Worm (Caenorhabditis elegans) whole organism, L1 larva: ENCODE results near the gene srw-139.

Experiments
- ama-1 ChIP-seq: fragments of 150-350 bp; optimal IDR thresholded peaks from 2 replicates; lab custom pipeline; 2014
- elt-2 ChIP-seq: sonication (generic microtip); optimal IDR thresholded peaks from 2 replicates; lab custom pipeline; 2016; ENCODE audit warnings: missing genetic modification characterization, mild to moderate bottlenecking, inconsistent platforms, missing compliant biosample characterization, missing genetic modification reagents
- fkh-10 ChIP-seq: sonication (generic microtip); optimal IDR thresholded peaks from 2 replicates; lab custom pipeline; 2017; ENCODE audit warnings: missing biosample characterization, missing genetic modification reagents, missing genetic modification characterization
- hlh-4 ChIP-seq: sonication (generic microtip); optimal IDR thresholded peaks from 2 replicates; lab custom pipeline; 2016; ENCODE audit warnings: mild to moderate bottlenecking, missing genetic modification characterization, missing compliant biosample characterization
- mdl-1 ChIP-seq, 2 experiments: fragments of 150-350 bp; optimal IDR thresholded peaks; 2 replicates each; lab custom pipeline; 2014 to 2017; ENCODE audit warnings: missing biosample characterization in 2 of 2, missing genetic modification characterization in 2 of 2, inconsistent platforms in 1 of 2
- nhr-237 ChIP-seq: fragments of 150-350 bp; optimal IDR thresholded peaks from 2 replicates; lab custom pipeline; 2014; ENCODE audit warnings: missing biosample characterization, missing genetic modification characterization
- snpc-4 ChIP-seq: fragments of 150-350 bp; optimal IDR thresholded peaks from 2 replicates; lab custom pipeline; 2014; ENCODE audit warnings: missing biosample characterization, missing genetic modification characterization
- sox-4 ChIP-seq: sonication (generic microtip); optimal IDR thresholded peaks from 2 replicates; lab custom pipeline; 2016; ENCODE audit warnings: missing genetic modification characterization, missing compliant biosample characterization
- sup-37 ChIP-seq: fragments of 200-800 bp; sonication (Bioruptor generic); optimal IDR thresholded peaks from 2 replicates; lab custom pipeline; 2018; ENCODE audit warnings: mild to moderate bottlenecking, missing genetic modification characterization, missing compliant biosample characterization
- zag-1 ChIP-seq: fragments of 150-350 bp; optimal IDR thresholded peaks from 2 replicates; lab custom pipeline; 2014; ENCODE audit warnings: missing biosample characterization, missing genetic modification characterization

DNA sequence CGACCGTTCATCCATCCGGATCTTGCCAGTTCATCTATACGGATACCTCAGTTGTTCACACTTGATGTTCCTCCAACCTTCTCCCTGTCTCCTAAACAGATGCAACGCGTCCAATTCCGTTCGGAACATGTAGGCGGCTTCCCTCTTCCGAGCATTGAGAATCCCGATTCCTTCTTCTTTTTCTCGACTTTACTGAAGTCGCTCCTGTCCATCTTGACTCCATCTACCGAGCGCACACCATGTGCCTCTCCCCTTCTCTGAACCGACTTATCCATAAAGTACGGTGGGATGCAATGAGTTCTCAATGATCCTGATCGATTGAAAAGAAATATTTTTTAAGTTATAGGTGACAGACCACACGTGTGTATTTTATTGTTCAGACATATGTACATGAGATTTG is 6.9 kb upstream of the srw-139 start:
- TF ChIP-seq hlh-4 (tag; lab: Kevin White, UChicago) (no peak), snpc-4 (tag; lab: Kevin White, UChicago) (no peak), nhr-237 (tag; lab: Kevin White, UChicago) (no peak), mdl-1 (tag; optimal IDR thresholded peaks at IDR 0.05; lab: Kevin White, UChicago) (no peak), fkh-10 (GFP tag; lab: Kevin White, UChicago) (no peak), zag-1 (tag; lab: Kevin White, UChicago) (no peak), sup-37 (GFP tag; lab: Kevin White, UChicago) (no peak), elt-2 (tag; lab: Kevin White, UChicago) (no peak), ama-1 (no peak), sox-4 (no peak)
